Fruit fly (Drosophila melanogaster): ENCODE measurements around the gene inaF-A.

Gene inaF-A

DNA sequence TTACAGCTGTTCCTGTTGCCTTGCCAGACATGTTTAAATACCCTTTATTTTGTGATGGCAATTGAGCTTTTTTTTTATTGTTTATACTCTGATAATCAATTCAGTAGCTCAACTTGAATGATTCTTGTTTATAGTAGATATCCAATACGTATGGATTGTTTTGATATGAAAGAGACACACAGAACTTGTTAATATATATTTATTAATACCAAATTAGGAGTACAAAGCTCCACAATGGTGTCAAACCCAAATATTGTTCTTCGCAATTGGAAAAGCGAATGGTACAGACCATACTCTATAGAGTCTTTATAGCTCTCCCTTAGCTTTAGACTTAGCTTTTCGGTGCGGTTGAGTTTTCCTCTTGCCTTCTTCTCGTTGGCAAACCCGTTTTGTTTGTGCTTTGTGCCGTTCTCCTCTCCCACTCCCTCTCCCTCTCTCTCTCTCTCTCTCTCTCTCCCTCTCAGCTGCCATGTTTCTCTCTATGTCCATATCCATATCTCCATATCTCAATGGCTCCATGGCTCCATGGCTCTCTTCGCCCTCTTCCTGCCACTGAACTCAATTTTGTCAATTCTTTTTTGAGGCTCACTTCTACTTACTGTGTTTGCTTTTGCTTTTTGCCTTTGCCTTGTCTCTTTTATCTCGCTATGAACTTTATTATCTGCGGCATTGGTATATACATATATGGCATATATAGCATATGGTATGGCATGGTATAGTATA is 47.6 kb downstream of the inaF-A start (continued):
- TF ChIP-seq ind (GFP tag; optimal IDR thresholded peaks at IDR 0.05) (no peak), otp (GFP tag; IDR thresholded peaks at IDR 0.05) (no peak), Antp (GFP tag; optimal IDR thresholded peaks at IDR 0.05) (no peak), sob (GFP tag; IDR thresholded peaks at IDR 0.05) (peak; percentile 49; the same call in 1 of the 2 replicates), Sry-δ (GFP tag; optimal IDR thresholded peaks at IDR 0.05) (no peak), sr (GFP tag; IDR thresholded peaks at IDR 0.05) (peak; percentile 49; the same call in 1 of the 3 replicates), peb (GFP tag; IDR thresholded peaks at IDR 0.05) (no peak), Usf (GFP tag; optimal IDR thresholded peaks at IDR 0.05) (no peak), CG30431 (GFP tag; optimal IDR thresholded peaks at IDR 0.05) (no peak), CG6689 (GFP tag; IDR thresholded peaks at IDR 0.05) (no peak), CG9727 (GFP tag; optimal IDR thresholded peaks at IDR 0.05) (peak; percentile 5), mirr (GFP tag; optimal IDR thresholded peaks at IDR 0.05) (peak; percentile 84), CG17829 (tag; optimal IDR thresholded peaks at IDR 0.05) (no peak), Stat92E (GFP tag; optimal IDR thresholded peaks at IDR 0.05) (no peak), wek (GFP tag; optimal IDR thresholded peaks at IDR 0.05) (peak; percentile 68), CG14965 (GFP tag; optimal IDR thresholded peaks at IDR 0.05; ENCODE audit: borderline replicate concordance) (no peak), CG3281 (GFP tag; optimal IDR thresholded peaks at IDR 0.05) (peak; percentile 66), CG17361 (GFP tag; IDR thresholded peaks at IDR 0.05) (no peak), Med (GFP tag) (peak; percentile 90), CG11247 (GFP tag; IDR thresholded peaks at IDR 0.05) (no peak), CG10959 (GFP tag; IDR thresholded peaks at IDR 0.05) (no peak), HLH4C (GFP tag; IDR thresholded peaks at IDR 0.05; ENCODE audit: partially characterized antibody) (no peak), CG8290 (GFP tag; optimal IDR thresholded peaks at IDR 0.05) (no peak), CG8290 (tag; optimal IDR thresholded peaks at IDR 0.05) (peak in 1 of 2 experiments; percentile 42), CG2889 (GFP tag; IDR thresholded peaks at IDR 0.05) (no peak), ken (GFP tag; IDR thresholded peaks at IDR 0.05) (no peak), D19A (tag; optimal IDR thresholded peaks at IDR 0.05) (peak; percentile 57), CG4854 (GFP tag; optimal IDR thresholded peaks at IDR 0.05) (peak; percentile 15), danr (GFP tag; IDR thresholded peaks at IDR 0.05) (no peak), Hr39 (optimal IDR thresholded peaks at IDR 0.05) (no peak), ci (GFP tag; IDR thresholded peaks at IDR 0.05) (peak; percentile 59; the same call in 2 of the 3 replicates), scrt (GFP tag; optimal IDR thresholded peaks at IDR 0.05) (peak; percentile 28), Nf-YA (GFP tag; IDR thresholded peaks at IDR 0.05) (0 out of 2 replicates have a peak, but pooled peaks have one; percentile 29), bowl (GFP tag; IDR thresholded peaks at IDR 0.05) (no peak), cad (GFP tag; optimal IDR thresholded peaks at IDR 0.05) (no peak), CG7357 (GFP tag; IDR thresholded peaks at IDR 0.05) (no peak), CG12659 (GFP tag; optimal IDR thresholded peaks at IDR 0.05) (peak; percentile 41), CG2678 (tag; optimal IDR thresholded peaks at IDR 0.05) (peak; percentile 59), ewg (GFP tag; optimal IDR thresholded peaks at IDR 0.05) (no peak), CG1603 (tag; optimal IDR thresholded peaks at IDR 0.05) (no peak), CG7271 (tag; optimal IDR thresholded peaks at IDR 0.05) (no peak), Drgx (GFP tag; IDR thresholded peaks at IDR 0.05) (peak; percentile 11; the same call in 1 of the 2 replicates), Atf-2 (GFP tag; optimal IDR thresholded peaks at IDR 0.05) (no peak), CG11093 (GFP tag; IDR thresholded peaks at IDR 0.05) (no peak), Vsx1 (GFP tag; optimal IDR thresholded peaks at IDR 0.05) (peak; percentile 54), gem (tag; optimal IDR thresholded peaks at IDR 0.05) (no peak), Spps (tag; optimal IDR thresholded peaks at IDR 0.05) (no peak), CG7839 (tag; optimal IDR thresholded peaks at IDR 0.05) (no peak), bsh (GFP tag; optimal IDR thresholded peaks at IDR 0.05) (peak in 1 of 2 experiments; percentile 73), CG13296 (GFP tag; optimal IDR thresholded peaks at IDR 0.05) (peak; percentile 73)

Data from whole organism, embryonic.